Worm (Caenorhabditis elegans) whole organism, L4 larva: ENCODE measurements around the gene srh-31.
"Not testable (repeated sequence)": the region's sequence is repeated elsewhere in the genome, so short reads cannot be mapped to it uniquely, and the experiment has no call there.

Experiments used
- F10B5.3 ChIP-seq: sonication (generic microtip); optimal IDR thresholded peaks from 2 replicates; lab custom pipeline; 2016; ENCODE audit warnings: mild to moderate bottlenecking, missing genetic modification characterization, missing compliant biosample characterization
- F49E8.2 ChIP-seq: sonication (generic microtip); optimal IDR thresholded peaks from 2 replicates; lab custom pipeline; 2016; ENCODE audit warnings: missing compliant biosample characterization, mild to moderate bottlenecking, missing genetic modification characterization, borderline replicate concordance
- Y5F2A.4 ChIP-seq: fragments of 200-800 bp; sonication (Bioruptor generic); optimal IDR thresholded peaks from 2 replicates; lab custom pipeline; 2018; ENCODE audit warnings: mild to moderate bottlenecking, missing genetic modification characterization, missing compliant biosample characterization
- attf-4 ChIP-seq: sonication (generic microtip); optimal IDR thresholded peaks from 3 replicates; lab custom pipeline; 2017; ENCODE audit warnings: missing biosample characterization, missing genetic modification characterization
- ceh-62 ChIP-seq: sonication (generic microtip); optimal IDR thresholded peaks from 2 replicates; lab custom pipeline; 2017; ENCODE audit warnings: missing biosample characterization, missing genetic modification characterization
- ceh-82 ChIP-seq: sonication (generic microtip); optimal IDR thresholded peaks from 2 replicates; lab custom pipeline; 2017; ENCODE audit warnings: missing biosample characterization, missing genetic modification characterization
- ces-1 ChIP-seq: fragments of 150-350 bp; sonication (generic microtip); optimal IDR thresholded peaks from 4 replicates; lab custom pipeline; 2014; ENCODE audit warnings: missing biosample characterization, missing genetic modification reagents, missing genetic modification characterization
- daf-19 ChIP-seq: fragments of 200-800 bp; sonication (Bioruptor generic); conservative IDR thresholded peaks from 2 replicates; pipeline ENCODE4 v1.3.6; 2022; ENCODE audit warnings: missing genetic modification characterization, missing compliant biosample characterization
- dmd-8 ChIP-seq: fragments of 200-800 bp; sonication (Bioruptor generic); IDR thresholded peaks from 2 replicates; pipeline ENCODE4 v1.3.6; 2022; ENCODE audit warnings: missing genetic modification characterization, missing compliant biosample characterization
- dmd-9 ChIP-seq: fragments of 200-800 bp; sonication (Bioruptor generic); IDR thresholded peaks from 2 replicates; pipeline ENCODE4 v1.3.6; 2022; ENCODE audit warnings: missing genetic modification reagents, missing genetic modification characterization, missing compliant biosample characterization
- egl-43 ChIP-seq: fragments of 200-800 bp; sonication (Bioruptor generic); IDR thresholded peaks from 2 replicates; pipeline ENCODE4 v1.3.6; 2022; ENCODE audit warnings: missing genetic modification reagents, missing genetic modification characterization, missing compliant biosample characterization
- hif-1 ChIP-seq, 2 experiments: sonication (generic microtip); optimal IDR thresholded peaks; 2 replicates each; lab custom pipeline; 2016 to 2017; ENCODE audit warnings: missing compliant biosample characterization in 2 of 2, missing genetic modification characterization in 2 of 2, missing genetic modification reagents in 2 of 2, missing genotype in 2 of 2, mild to moderate bottlenecking in 1 of 2
- hmg-1.1 ChIP-seq: fragments of 200-800 bp; sonication (Bioruptor generic); IDR thresholded peaks from 2 replicates; pipeline ENCODE4 v1.3.6; 2022; ENCODE audit warnings: missing genetic modification reagents, missing genetic modification characterization, missing compliant biosample characterization
- lim-7 ChIP-seq: fragments of 200-800 bp; sonication (Bioruptor generic); IDR thresholded peaks from 2 replicates; pipeline ENCODE4 v1.3.6; 2022; ENCODE audit warnings: missing genetic modification characterization, missing compliant biosample characterization
- lin-1 ChIP-seq: fragments of 200-800 bp; sonication (Bioruptor generic); IDR thresholded peaks from 2 replicates; pipeline ENCODE4 v1.3.6; 2022; ENCODE audit warnings: missing genetic modification reagents, missing genetic modification characterization, missing compliant biosample characterization
- lin-13 ChIP-seq: fragments of 150-350 bp; optimal IDR thresholded peaks from 2 replicates; lab custom pipeline; 2014; ENCODE audit warnings: missing biosample characterization, missing genetic modification reagents, missing genetic modification characterization
- lin-15B ChIP-seq: fragments of 150-350 bp; sonication (generic microtip); optimal IDR thresholded peaks from 3 replicates; lab custom pipeline; 2014; ENCODE audit warnings: missing biosample characterization, missing genetic modification characterization
- lin-38 ChIP-seq: fragments of 200-800 bp; sonication (Bioruptor generic); IDR thresholded peaks from 2 replicates; pipeline ENCODE4 v1.3.6; 2022; ENCODE audit warnings: missing genetic modification reagents, missing genetic modification characterization, missing compliant biosample characterization
- madf-5 ChIP-seq, 2 experiments: fragments of 200-800 bp; sonication (Bioruptor generic); IDR thresholded peaks; 2 replicates each; pipeline ENCODE4 v1.3.6; 2022; ENCODE audit warnings: missing compliant biosample characterization in 2 of 2, missing genetic modification characterization in 2 of 2
- mdt-29 ChIP-seq: fragments of 200-800 bp; sonication (Bioruptor generic); IDR thresholded peaks from 2 replicates; pipeline ENCODE4 v1.3.6; 2022; ENCODE audit warnings: missing genetic modification reagents, missing genetic modification characterization, missing compliant biosample characterization
- mep-1 ChIP-seq: fragments of 150-350 bp; sonication (generic microtip); optimal IDR thresholded peaks from 3 replicates; lab custom pipeline; 2014; ENCODE audit warnings: missing biosample characterization, missing genetic modification characterization
- nhr-41 ChIP-seq: fragments of 200-800 bp; sonication (Bioruptor generic); IDR thresholded peaks from 2 replicates; pipeline ENCODE4 v1.3.6; 2022; ENCODE audit warnings: missing genetic modification reagents, missing genetic modification characterization, missing compliant biosample characterization
- pha-4 ChIP-seq, 2 experiments: fragments of 150-350 bp in 1 of 2; fragments of 200-800 bp in 1 of 2; sonication (Bioruptor generic) in 1 of 2; IDR thresholded peaks in 1 of 2; optimal IDR thresholded peaks in 1 of 2; 2 replicates each; pipeline versions ENCODE4 v1.3.6 to Lab custom; 2014 to 2022; ENCODE audit warnings: missing genetic modification characterization in 2 of 2, missing genetic modification reagents in 2 of 2, missing biosample characterization in 1 of 2, missing compliant biosample characterization in 1 of 2
- pqm-1 ChIP-seq: sonication (generic microtip); optimal IDR thresholded peaks from 2 replicates; lab custom pipeline; 2017; ENCODE audit warnings: missing biosample characterization, missing genetic modification characterization
- sdz-12 ChIP-seq: fragments of 200-800 bp; sonication (Bioruptor generic); optimal IDR thresholded peaks from 2 replicates; lab custom pipeline; 2018; ENCODE audit warnings: mild to moderate bottlenecking, missing genetic modification characterization, missing compliant biosample characterization
- snpc-1.2 ChIP-seq: fragments of 200-800 bp; sonication (Bioruptor generic); IDR thresholded peaks from 2 replicates; pipeline ENCODE4 v1.3.6; 2022; ENCODE audit warnings: missing genetic modification reagents, missing genetic modification characterization, missing compliant biosample characterization
- snpc-4 ChIP-seq: fragments of 150-350 bp; optimal IDR thresholded peaks from 2 replicates; lab custom pipeline; 2014; ENCODE audit warnings: missing biosample characterization, missing genetic modification characterization
- spr-3 ChIP-seq: fragments of 200-800 bp; sonication (Bioruptor generic); optimal IDR thresholded peaks from 2 replicates; lab custom pipeline; 2018; ENCODE audit warnings: mild to moderate bottlenecking, missing genetic modification characterization, missing compliant biosample characterization
- tra-1 ChIP-seq: fragments of 200-800 bp; sonication (Bioruptor generic); IDR thresholded peaks from 2 replicates; pipeline ENCODE4 v1.3.6; 2022; ENCODE audit warnings: missing genetic modification reagents, missing genetic modification characterization, missing compliant biosample characterization
- unc-39 ChIP-seq: sonication (generic microtip); optimal IDR thresholded peaks from 2 replicates; lab custom pipeline; 2017; ENCODE audit warnings: missing biosample characterization, missing genetic modification characterization
- vab-7 ChIP-seq: fragments of 200-800 bp; sonication (Bioruptor generic); IDR thresholded peaks from 2 replicates; pipeline ENCODE4 v1.3.6; 2022; ENCODE audit warnings: missing genetic modification reagents, missing genetic modification characterization, missing compliant biosample characterization
- zfp-2 ChIP-seq: sonication (generic microtip); optimal IDR thresholded peaks from 2 replicates; lab custom pipeline; 2016; ENCODE audit warnings: mild to moderate bottlenecking, missing genetic modification characterization, missing compliant biosample characterization
- zfp-3 ChIP-seq: fragments of 200-800 bp; sonication (Bioruptor generic); conservative IDR thresholded peaks from 2 replicates; pipeline ENCODE4 v1.3.6; 2022; ENCODE audit warnings: missing genetic modification reagents, missing genetic modification characterization, missing compliant biosample characterization
- zip-11 ChIP-seq: fragments of 200-800 bp; sonication (Bioruptor generic); IDR thresholded peaks from 2 replicates; pipeline ENCODE4 v1.3.6; 2022; ENCODE audit warnings: missing genetic modification characterization, missing compliant biosample characterization

srh-31 gene

ce11 chrV:17684857-17685256 lies 22.3 kb upstream of the srh-31 start, which contains the start of the genes F59A1.16 and F59A1.6:
TSS of gene F59A1.16 (minus strand) at chrV:17684957.
TSS of gene F59A1.6 (plus strand) at chrV:17685141.
- TF ChIP-seq ces-1 (GFP tag; lab: Kevin White, UChicago) (no peak), tra-1 (GFP tag; lab: Robert Waterston, UW) (no peak), dmd-9 (no peak), hif-1 (tag; optimal IDR thresholded peaks at IDR 0.05; lab: Kevin White, UChicago) (no peak), zip-11 (GFP tag; lab: Robert Waterston, UW) (no peak), ceh-62 (tag; lab: Kevin White, UChicago) (no peak), mdt-29 (no peak), lin-13 (GFP tag; lab: Kevin White, UChicago) (no peak), zfp-2 (no peak), Y5F2A.4 (GFP tag; lab: Kevin White, UChicago) (no peak), mep-1 (tag; lab: Kevin White, UChicago) (no peak), F10B5.3 (no peak)

- TF ChIP-seq ceh-82 (tag; lab: Kevin White, UChicago) (no peak), daf-19 (no peak), hmg-1.1 (GFP tag; lab: Robert Waterston, UW) (no peak), attf-4 (no peak), spr-3 (GFP tag; lab: Kevin White, UChicago) (no peak), dmd-8 (GFP tag; lab: Robert Waterston, UW) (no peak), lin-1 (GFP tag; lab: Robert Waterston, UW) (no peak), zfp-3 (GFP tag; lab: Robert Waterston, UW) (no peak), sdz-12 (GFP tag; lab: Kevin White, UChicago) (no peak), Y5F2A.4 (GFP tag; lab: Kevin White, UChicago) (no peak)
Observed at ce11 chrV:17686852-17687251, 20.3 kb upstream of the srh-31 start, which contains the start of gene F59A1.18. TSS of gene F59A1.18 (minus strand) at chrV:17686952.

ce11 chrV:17687398-17687797 lies 19.7 kb upstream of the srh-31 start:
- TF ChIP-seq nhr-41 (GFP tag; lab: Robert Waterston, UW): 0 out of 2 replicates have a peak, but pooled peaks have one; percentile 26
- TF ChIP-seq lim-7 (GFP tag; lab: Robert Waterston, UW): peak; percentile 75
- peak; percentile 32; the same call in 1 of the 2 replicates for TF ChIP-seq snpc-1.2 (GFP tag; lab: Robert Waterston, UW)
- peak; percentile 62 for TF ChIP-seq vab-7
- peak; percentile 31; the same call in 1 of the 2 replicates for TF ChIP-seq lin-38 (GFP tag; lab: Robert Waterston, UW)
- 0 out of 2 replicates have a peak, but pooled peaks have one; percentile 15 for TF ChIP-seq pha-4 (GFP tag; IDR thresholded peaks at IDR 0.05; lab: Robert Waterston, UW)
- not testable (repeated sequence) for TF ChIP-seq pha-4 (tag; optimal IDR thresholded peaks at IDR 0.05; lab: Kevin White, UChicago)
- TF ChIP-seq madf-5 (GFP tag; IDR thresholded peaks at IDR 0.05; lab: Robert Waterston, UW): peak in 1 of 2 experiments; percentile 43; a peak in 1 of 4 replicates
- TF ChIP-seq egl-43 (GFP tag; lab: Robert Waterston, UW): 0 out of 2 replicates have a peak, but pooled peaks have one; percentile 30

ce11 chrV:17690922-17691321 lies 16.2 kb upstream of the srh-31 start, which contains the start of gene F59A1.13:
TSS of gene F59A1.13 (minus strand) at chrV:17691022.
- no peak for TF ChIP-seq snpc-4 (tag; lab: Kevin White, UChicago)
- TF ChIP-seq, all 104 proteins: peak for 0

- TF ChIP-seq lin-15B (tag; lab: Kevin White, UChicago) (no peak), unc-39 (no peak), pqm-1 (peak; percentile 75), F49E8.2 (tag; lab: Kevin White, UChicago) (no peak)
Observed at ce11 chrV:17694260-17694659, 12.9 kb upstream of the srh-31 start.
